Worm (Caenorhabditis elegans) whole organism, early embryonic: Measurements from ENCODE around the gene sru-21.

Experiments used
- ama-1 ChIP-seq: fragments of 150-350 bp; optimal IDR thresholded peaks from 2 replicates; lab custom pipeline; 2014
- flt-1 ChIP-seq: fragments of 200-800 bp; sonication (Bioruptor generic); IDR thresholded peaks from 2 replicates; pipeline ENCODE4 v1.3.6; 2022; ENCODE audit warnings: missing genetic modification characterization, missing compliant biosample characterization

- no peak for TF ChIP-seq flt-1 (GFP tag; lab: Robert Waterston, UW)
- no peak for TF ChIP-seq ama-1 (lab: Kevin White, UChicago)
Measured at ce11 chrIV:13633165-13633564, 6.6 kb downstream of the sru-21 start, which contains the start of gene fbxa-98.
